Worm (Caenorhabditis elegans) whole organism, L2 larva: ENCODE results near the gene ZC412.10.

Experiments used
- C34F6.9 ChIP-seq: fragments of 150-350 bp; optimal IDR thresholded peaks from 2 replicates; lab custom pipeline; 2014; ENCODE audit warnings: missing biosample characterization, missing genetic modification characterization
- R02D3.7 ChIP-seq: fragments of 150-350 bp; optimal IDR thresholded peaks from 2 replicates; lab custom pipeline; 2014; ENCODE audit warnings: missing biosample characterization, missing genetic modification characterization
- ZK546.5 ChIP-seq: sonication (generic microtip); optimal IDR thresholded peaks from 2 replicates; lab custom pipeline; 2017; ENCODE audit warnings: missing biosample characterization, missing genetic modification characterization
- alr-1 ChIP-seq: fragments of 150-350 bp; optimal IDR thresholded peaks from 2 replicates; lab custom pipeline; 2014; ENCODE audit warnings: missing biosample characterization, missing genetic modification characterization
- aly-2 ChIP-seq: fragments of 150-350 bp; optimal IDR thresholded peaks from 2 replicates; lab custom pipeline; 2014; ENCODE audit warnings: missing biosample characterization, missing genetic modification characterization
- ceh-16 ChIP-seq: fragments of 150-350 bp; optimal IDR thresholded peaks from 2 replicates; lab custom pipeline; 2014; ENCODE audit warnings: missing biosample characterization, missing genetic modification characterization
- ceh-82 ChIP-seq: fragments of 150-350 bp; optimal IDR thresholded peaks from 2 replicates; lab custom pipeline; 2014; ENCODE audit warnings: missing biosample characterization, missing genetic modification characterization
- crh-2 ChIP-seq: sonication (generic microtip); optimal IDR thresholded peaks from 2 replicates; lab custom pipeline; 2017; ENCODE audit warnings: missing biosample characterization, missing genetic modification characterization
- dmd-4 ChIP-seq: sonication (generic microtip); optimal IDR thresholded peaks from 2 replicates; lab custom pipeline; 2017; ENCODE audit warnings: missing biosample characterization, missing genetic modification characterization
- egl-27 ChIP-seq: sonication (generic microtip); optimal IDR thresholded peaks from 3 replicates; lab custom pipeline; 2017; ENCODE audit warnings: missing biosample characterization, missing genetic modification reagents, missing genetic modification characterization
- elt-1 ChIP-seq: fragments of 150-350 bp; optimal IDR thresholded peaks from 2 replicates; lab custom pipeline; 2014; ENCODE audit warnings: missing biosample characterization, missing genetic modification characterization
- elt-3 ChIP-seq: sonication (generic microtip); optimal IDR thresholded peaks from 2 replicates; lab custom pipeline; 2017; ENCODE audit warnings: missing biosample characterization, missing genetic modification characterization
- fos-1 ChIP-seq: fragments of 150-350 bp; optimal IDR thresholded peaks from 2 replicates; lab custom pipeline; 2014; ENCODE audit warnings: missing biosample characterization, missing genetic modification characterization
- gmeb-1 ChIP-seq: fragments of 150-350 bp; optimal IDR thresholded peaks from 2 replicates; lab custom pipeline; 2014; ENCODE audit warnings: missing biosample characterization, missing genetic modification characterization
- lin-11 ChIP-seq: fragments of 150-350 bp; sonication (generic microtip); optimal IDR thresholded peaks from 2 replicates; lab custom pipeline; 2014; ENCODE audit warnings: missing biosample characterization, missing genetic modification characterization, inconsistent platforms, mixed read lengths
- lin-13 ChIP-seq: fragments of 150-350 bp; optimal IDR thresholded peaks from 2 replicates; lab custom pipeline; 2014; ENCODE audit warnings: missing biosample characterization, missing genetic modification reagents, missing genetic modification characterization
- lin-39 ChIP-seq: fragments of 150-350 bp; optimal IDR thresholded peaks from 2 replicates; lab custom pipeline; 2014; ENCODE audit warnings: missing biosample characterization, missing genetic modification reagents, missing genetic modification characterization
- lsy-2 ChIP-seq, 2 experiments: fragments of 150-350 bp in 1 of 2; sonication (generic microtip) in 1 of 2; optimal IDR thresholded peaks; 2 replicates each; lab custom pipeline; 2014 to 2017; ENCODE audit warnings: missing biosample characterization in 2 of 2, missing genetic modification characterization in 2 of 2
- mab-5 ChIP-seq: fragments of 150-350 bp; optimal IDR thresholded peaks from 2 replicates; lab custom pipeline; 2014; ENCODE audit warnings: missing biosample characterization, missing genetic modification characterization
- mbf-1 ChIP-seq: sonication (generic microtip); optimal IDR thresholded peaks from 2 replicates; lab custom pipeline; 2017; ENCODE audit warnings: missing biosample characterization, missing genetic modification characterization
- mdl-1 ChIP-seq, 2 experiments: fragments of 150-350 bp in 1 of 2; sonication (generic microtip) in 1 of 2; optimal IDR thresholded peaks; 2 replicates each; lab custom pipeline; 2017; ENCODE audit warnings: missing biosample characterization in 2 of 2, missing genetic modification characterization in 2 of 2
- nhr-10 ChIP-seq: sonication (generic microtip); optimal IDR thresholded peaks from 2 replicates; lab custom pipeline; 2017; ENCODE audit warnings: missing biosample characterization, missing genetic modification characterization
- nhr-11 ChIP-seq: fragments of 150-350 bp; optimal IDR thresholded peaks from 2 replicates; lab custom pipeline; 2014; ENCODE audit warnings: missing biosample characterization, missing genetic modification characterization
- nhr-12 ChIP-seq: fragments of 150-350 bp; optimal IDR thresholded peaks from 2 replicates; lab custom pipeline; 2014; ENCODE audit warnings: missing biosample characterization, missing genetic modification characterization
- nhr-23 ChIP-seq: fragments of 150-350 bp; optimal IDR thresholded peaks from 2 replicates; lab custom pipeline; 2014; ENCODE audit warnings: missing biosample characterization, missing genetic modification reagents, missing genetic modification characterization
- nhr-237 ChIP-seq: fragments of 150-350 bp; optimal IDR thresholded peaks from 2 replicates; lab custom pipeline; 2014; ENCODE audit warnings: missing biosample characterization, missing genetic modification characterization
- nhr-6 ChIP-seq: fragments of 150-350 bp; optimal IDR thresholded peaks from 2 replicates; lab custom pipeline; 2014; ENCODE audit warnings: missing biosample characterization, missing genetic modification characterization
- nhr-77 ChIP-seq: fragments of 150-350 bp; optimal IDR thresholded peaks from 2 replicates; lab custom pipeline; 2014; ENCODE audit warnings: missing biosample characterization, missing genetic modification characterization
- peb-1 ChIP-seq: fragments of 150-350 bp; optimal IDR thresholded peaks from 2 replicates; lab custom pipeline; 2014; ENCODE audit warnings: missing biosample characterization, missing genetic modification characterization
- sem-4 ChIP-seq: fragments of 150-350 bp; optimal IDR thresholded peaks from 2 replicates; lab custom pipeline; 2014; ENCODE audit warnings: missing biosample characterization, missing genetic modification reagents, missing genetic modification characterization
- skn-1 ChIP-seq: sonication (generic microtip); optimal IDR thresholded peaks from 2 replicates; lab custom pipeline; 2017; ENCODE audit warnings: missing biosample characterization, missing genetic modification characterization
- sma-3 ChIP-seq: sonication (generic microtip); optimal IDR thresholded peaks from 2 replicates; lab custom pipeline; 2016; ENCODE audit warnings: missing genetic modification reagents, missing genetic modification characterization, missing compliant biosample characterization
- sma-9 ChIP-seq, 2 experiments: fragments of 150-350 bp in 1 of 2; sonication (generic microtip) in 1 of 2; optimal IDR thresholded peaks; 2 replicates each; lab custom pipeline; 2014 to 2016; ENCODE audit warnings: missing genetic modification characterization in 2 of 2, mild to moderate bottlenecking in 1 of 2, missing biosample characterization in 1 of 2, missing compliant biosample characterization in 1 of 2, missing genetic modification reagents in 1 of 2, moderate library complexity in 1 of 2
- snpc-4 ChIP-seq: fragments of 150-350 bp; optimal IDR thresholded peaks from 2 replicates; lab custom pipeline; 2014; ENCODE audit warnings: missing biosample characterization, missing genetic modification characterization
- unc-62 ChIP-seq: fragments of 150-350 bp; optimal IDR thresholded peaks from 2 replicates; lab custom pipeline; 2014; ENCODE audit warnings: missing biosample characterization, missing genetic modification reagents, missing genetic modification characterization
- ztf-4 ChIP-seq: fragments of 150-350 bp; optimal IDR thresholded peaks from 2 replicates; lab custom pipeline; 2014; ENCODE audit warnings: missing biosample characterization, missing genetic modification characterization

Gene ZC412.10

DNA sequence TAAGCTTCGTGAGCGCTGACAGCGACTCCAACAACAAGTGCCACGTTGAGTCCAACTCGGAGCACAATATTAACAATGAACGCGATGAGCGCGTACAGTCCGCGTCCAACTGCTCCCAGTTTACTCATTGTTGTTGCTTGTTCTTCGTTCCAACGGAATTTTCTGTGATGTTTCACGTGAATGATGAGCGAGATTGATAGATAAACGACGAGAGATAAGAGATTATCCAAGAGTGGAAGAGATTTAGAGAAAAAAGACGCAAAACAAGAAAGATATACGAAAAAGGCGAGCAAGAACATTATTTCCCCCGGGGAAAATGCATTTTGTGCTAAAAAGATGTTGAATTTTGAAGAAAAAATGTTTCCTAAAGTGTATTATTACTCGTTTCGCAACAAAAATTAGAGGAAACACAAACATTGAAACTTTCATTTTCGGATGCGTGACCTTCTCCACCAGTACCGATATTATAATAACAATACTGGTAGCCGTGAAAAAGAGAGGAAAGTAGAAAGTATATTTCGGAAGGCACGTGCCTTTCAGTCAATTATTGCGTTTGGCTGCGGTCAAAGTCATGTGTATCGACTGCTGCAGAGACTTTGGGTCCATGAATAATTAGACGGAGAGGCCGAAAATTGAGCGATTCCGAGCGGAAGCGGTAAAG lies 45.0 kb downstream of the ZC412.10 start (continued):
- no peak for TF ChIP-seq nhr-23 (tag; lab: Kevin White, UChicago)
- no peak for TF ChIP-seq nhr-10 (tag; lab: Kevin White, UChicago)
- peak in 1 of 2 experiments; percentile 8 for TF ChIP-seq mdl-1 (tag; optimal IDR thresholded peaks at IDR 0.05; lab: Kevin White, UChicago)
- no peak for TF ChIP-seq egl-27 (tag; lab: Kevin White, UChicago)
- no peak for TF ChIP-seq nhr-6 (tag; lab: Kevin White, UChicago)
- no peak for TF ChIP-seq dmd-4 (tag; lab: Kevin White, UChicago)

- TF ChIP-seq mdl-1 (tag; optimal IDR thresholded peaks at IDR 0.05; lab: Kevin White, UChicago) (no peak), ZK546.5 (tag; lab: Kevin White, UChicago) (no peak), nhr-6 (tag; lab: Kevin White, UChicago) (no peak), lsy-2 (tag; optimal IDR thresholded peaks at IDR 0.05; lab: Kevin White, UChicago) (no peak), mab-5 (tag; lab: Kevin White, UChicago) (no peak), nhr-237 (tag; lab: Kevin White, UChicago) (no peak), C34F6.9 (tag; lab: Kevin White, UChicago) (no peak), mbf-1 (tag; lab: Kevin White, UChicago) (no peak), lin-11 (tag; lab: Kevin White, UChicago) (no peak), crh-2 (tag; lab: Kevin White, UChicago) (peak; percentile 70), fos-1 (tag; lab: Kevin White, UChicago) (peak; percentile 91), snpc-4 (tag; lab: Kevin White, UChicago) (no peak), elt-1 (tag; lab: Kevin White, UChicago) (no peak), ceh-82 (no peak), sma-3 (GFP tag; lab: Kevin White, UChicago) (peak; percentile 5), aly-2 (tag; lab: Kevin White, UChicago) (no peak), sem-4 (tag; lab: Kevin White, UChicago) (no peak), nhr-12 (no peak), R02D3.7 (no peak), nhr-10 (tag; lab: Kevin White, UChicago) (no peak), ztf-4 (no peak), nhr-23 (tag; lab: Kevin White, UChicago) (no peak), skn-1 (tag; lab: Kevin White, UChicago) (peak; percentile 24), nhr-77 (tag; lab: Kevin White, UChicago) (no peak), dmd-4 (tag; lab: Kevin White, UChicago) (no peak), sma-9 (GFP tag; optimal IDR thresholded peaks at IDR 0.05; lab: Kevin White, UChicago) (peak; percentile 65), sma-9 (tag; optimal IDR thresholded peaks at IDR 0.05; lab: Kevin White, UChicago) (no peak), peb-1 (tag; lab: Kevin White, UChicago) (no peak), gmeb-1 (tag; lab: Kevin White, UChicago) (no peak), elt-3 (tag; lab: Kevin White, UChicago) (no peak), ceh-16 (tag; lab: Kevin White, UChicago) (peak; percentile 26)
Observed at ce11 chrV:14830267-14831175, 46.1 kb downstream of the ZC412.10 start.

- TF ChIP-seq unc-62 (GFP tag; lab: Kevin White, UChicago) (no peak), ceh-82 (no peak), nhr-11 (no peak), alr-1 (tag; lab: Kevin White, UChicago) (no peak), lin-13 (GFP tag; lab: Kevin White, UChicago) (no peak), nhr-23 (tag; lab: Kevin White, UChicago) (no peak), mbf-1 (tag; lab: Kevin White, UChicago) (no peak), nhr-12 (no peak), lin-39 (tag; lab: Kevin White, UChicago) (no peak)
- TF ChIP-seq, all 48 proteins: peak for 0
Observed at ce11 chrV:14828407-14828806, 48.2 kb downstream of the ZC412.10 start.
